Fruit fly (Drosophila melanogaster) whole organism, prepupa: ENCODE results near the gene CG8001.
A peak's percentile ranks its signal among the peaks of the same experiment; 100 is the strongest.

Experiments
- Blimp-1 ChIP-seq: fragments of 200-800 bp; sonication (Bioruptor generic); optimal IDR thresholded peaks from 3 replicates; lab custom pipeline; 2017; ENCODE audit warnings: missing biosample characterization, missing genetic modification characterization, mild to moderate bottlenecking, moderate library complexity, missing genetic modification reagents
- CG10631 ChIP-seq: fragments of 200-800 bp; sonication (Bioruptor generic); optimal IDR thresholded peaks from 2 replicates; lab custom pipeline; 2016; ENCODE audit warnings: missing biosample characterization, missing genetic modification characterization
- CG10669 ChIP-seq: fragments of 200-800 bp; sonication (Bioruptor generic); optimal IDR thresholded peaks from 3 replicates; lab custom pipeline; 2018; ENCODE audit warnings: missing biosample characterization, mild to moderate bottlenecking, missing genetic modification characterization, moderate library complexity
- CG11294 ChIP-seq: fragments of 200-800 bp; sonication (Bioruptor generic); IDR thresholded peaks from 2 replicates; pipeline ENCODE4 v1.3.6; 2022; ENCODE audit warnings: missing biosample characterization, missing genetic modification characterization
- CG11762 ChIP-seq: fragments of 200-800 bp; sonication (Bioruptor generic); optimal IDR thresholded peaks from 3 replicates; lab custom pipeline; 2016; ENCODE audit warnings: missing biosample characterization, missing genetic modification characterization; ENCODE audit not compliant: insufficient read depth
- CG11902 ChIP-seq: fragments of 200-800 bp; sonication (Bioruptor generic); optimal IDR thresholded peaks from 3 replicates; lab custom pipeline; 2016; ENCODE audit warnings: missing biosample characterization, missing genetic modification characterization
- CG15336 ChIP-seq: fragments of 200-800 bp; sonication (Bioruptor generic); IDR thresholded peaks from 2 replicates; pipeline ENCODE4 v1.3.6; 2022; ENCODE audit warnings: missing biosample characterization, missing genetic modification characterization
- CG1621 ChIP-seq: fragments of 200-800 bp; sonication (Bioruptor generic); optimal IDR thresholded peaks from 3 replicates; lab custom pipeline; 2018; ENCODE audit warnings: missing biosample characterization, mild to moderate bottlenecking, missing genetic modification characterization
- CG31627 ChIP-seq: fragments of 200-800 bp; sonication (Bioruptor generic); optimal IDR thresholded peaks from 3 replicates; lab custom pipeline; 2016; ENCODE audit warnings: missing biosample characterization, missing genetic modification characterization
- CG32006 ChIP-seq: fragments of 200-800 bp; sonication (Bioruptor generic); optimal IDR thresholded peaks from 3 replicates; lab custom pipeline; 2017; ENCODE audit warnings: missing biosample characterization, mild to moderate bottlenecking, missing genetic modification characterization
- CG34406 ChIP-seq: fragments of 200-800 bp; sonication (Bioruptor generic); optimal IDR thresholded peaks from 3 replicates; lab custom pipeline; 2016; ENCODE audit warnings: missing biosample characterization, missing genetic modification characterization
- CG3919 ChIP-seq: fragments of 200-800 bp; sonication (Bioruptor generic); optimal IDR thresholded peaks from 3 replicates; lab custom pipeline; 2016; ENCODE audit warnings: missing biosample characterization, missing genetic modification characterization
- CG4318 ChIP-seq: fragments of 200-800 bp; sonication (Bioruptor generic); optimal IDR thresholded peaks from 3 replicates; lab custom pipeline; 2017; ENCODE audit warnings: missing biosample characterization, mild to moderate bottlenecking, missing genetic modification characterization
- CG6276 ChIP-seq: fragments of 200-800 bp; sonication (Bioruptor generic); optimal IDR thresholded peaks from 2 replicates; lab custom pipeline; 2017; ENCODE audit warnings: missing biosample characterization, mild to moderate bottlenecking, missing genetic modification characterization
- CG6792 ChIP-seq: fragments of 200-800 bp; sonication (Bioruptor generic); optimal IDR thresholded peaks from 3 replicates; lab custom pipeline; 2016; ENCODE audit warnings: missing biosample characterization, missing genetic modification characterization
- CG6808 ChIP-seq: fragments of 200-800 bp; sonication (Bioruptor generic); optimal IDR thresholded peaks from 3 replicates; lab custom pipeline; 2017; ENCODE audit warnings: missing biosample characterization, missing genetic modification characterization, mild to moderate bottlenecking, moderate library complexity, missing genetic modification reagents
- CG6854 ChIP-seq: fragments of 200-800 bp; sonication (Bioruptor generic); optimal IDR thresholded peaks from 2 replicates; lab custom pipeline; 2017; ENCODE audit warnings: missing biosample characterization, mild to moderate bottlenecking, missing genetic modification characterization
- CG7368 ChIP-seq: fragments of 200-800 bp; sonication (Bioruptor generic); optimal IDR thresholded peaks from 3 replicates; lab custom pipeline; 2016; ENCODE audit warnings: missing biosample characterization, missing genetic modification characterization
- CG8119 ChIP-seq: fragments of 200-800 bp; sonication (Bioruptor generic); IDR thresholded peaks from 3 replicates; pipeline ENCODE4 v1.3.6; 2022; ENCODE audit warnings: missing biosample characterization, missing genetic modification characterization
- CG9139 ChIP-seq: fragments of 200-800 bp; sonication (Bioruptor generic); optimal IDR thresholded peaks from 3 replicates; lab custom pipeline; 2017; ENCODE audit warnings: missing biosample characterization, mild to moderate bottlenecking, missing genetic modification characterization
- Eip78C ChIP-seq: fragments of 200-800 bp; sonication (Bioruptor generic); peaks from one replicate; lab custom pipeline; 2016; ENCODE audit warnings: missing biosample characterization, missing genetic modification characterization
- Eip93F ChIP-seq: fragments of 200-800 bp; sonication (Bioruptor generic); optimal IDR thresholded peaks from 2 replicates; lab custom pipeline; 2016; ENCODE audit warnings: missing biosample characterization, mild to moderate bottlenecking, missing genetic modification characterization
- Ets21C ChIP-seq: fragments of 200-800 bp; sonication (Bioruptor generic); optimal IDR thresholded peaks from 3 replicates; lab custom pipeline; 2016; ENCODE audit warnings: missing biosample characterization, missing genetic modification characterization
- Hr38 ChIP-seq: sonication (Bioruptor generic); optimal IDR thresholded peaks from 2 replicates; lab custom pipeline; 2016; ENCODE audit warnings: missing biosample characterization, missing genetic modification characterization
- Hr39 ChIP-seq: fragments of 200-800 bp; sonication (Bioruptor generic); optimal IDR thresholded peaks from 2 replicates; lab custom pipeline; 2016; ENCODE audit warnings: missing biosample characterization, missing genetic modification characterization
- Hr4 ChIP-seq: fragments of 200-800 bp; sonication (Bioruptor generic); optimal IDR thresholded peaks from 3 replicates; lab custom pipeline; 2016; ENCODE audit warnings: missing biosample characterization, missing genetic modification characterization
- Met ChIP-seq: fragments of 200-800 bp; sonication (Bioruptor generic); optimal IDR thresholded peaks from 3 replicates; lab custom pipeline; 2016; ENCODE audit warnings: missing biosample characterization, missing genetic modification characterization
- OdsH ChIP-seq: fragments of 200-800 bp; sonication (Bioruptor generic); optimal IDR thresholded peaks from 3 replicates; lab custom pipeline; 2016; ENCODE audit warnings: missing biosample characterization, missing genetic modification characterization
- Smox ChIP-seq: fragments of 200-800 bp; sonication (Bioruptor generic); optimal IDR thresholded peaks from 3 replicates; lab custom pipeline; 2016; ENCODE audit warnings: missing biosample characterization, missing genetic modification characterization
- Sox14 ChIP-seq: fragments of 200-800 bp; sonication (Bioruptor generic); optimal IDR thresholded peaks from 3 replicates; lab custom pipeline; 2016; ENCODE audit warnings: missing biosample characterization, missing genetic modification characterization
- Sox15 ChIP-seq: fragments of 200-800 bp; sonication (Bioruptor generic); optimal IDR thresholded peaks from 3 replicates; lab custom pipeline; 2016; ENCODE audit warnings: missing biosample characterization, missing genetic modification characterization
- achi ChIP-seq: fragments of 200-800 bp; sonication (Bioruptor generic); optimal IDR thresholded peaks from 3 replicates; lab custom pipeline; 2016; ENCODE audit warnings: missing biosample characterization, missing genetic modification characterization
- acj6 ChIP-seq: fragments of 200-800 bp; sonication (Bioruptor generic); optimal IDR thresholded peaks from 3 replicates; lab custom pipeline; 2016; ENCODE audit warnings: missing biosample characterization, missing genetic modification characterization
- cyc ChIP-seq: fragments of 200-800 bp; sonication (Bioruptor generic); optimal IDR thresholded peaks from 3 replicates; lab custom pipeline; 2016; ENCODE audit warnings: missing biosample characterization, missing genetic modification characterization
- dac ChIP-seq: fragments of 200-800 bp; sonication (Bioruptor generic); optimal IDR thresholded peaks from 2 replicates; lab custom pipeline; 2017; ENCODE audit warnings: missing biosample characterization, mild to moderate bottlenecking, missing genetic modification characterization
- esn ChIP-seq: fragments of 200-800 bp; sonication (Bioruptor generic); optimal IDR thresholded peaks from 2 replicates; lab custom pipeline; 2016; ENCODE audit warnings: missing biosample characterization, mild to moderate bottlenecking, missing genetic modification characterization, moderate library complexity
- fd59A ChIP-seq: fragments of 200-800 bp; sonication (Bioruptor generic); optimal IDR thresholded peaks from 2 replicates; lab custom pipeline; 2017; ENCODE audit warnings: missing biosample characterization, mild to moderate bottlenecking, missing genetic modification characterization, missing genetic modification reagents
- fkh ChIP-seq: fragments of 200-800 bp; sonication (Bioruptor generic); optimal IDR thresholded peaks from 3 replicates; lab custom pipeline; 2017; ENCODE audit warnings: missing biosample characterization, mild to moderate bottlenecking, missing genetic modification characterization, moderate library complexity
- lz ChIP-seq: fragments of 200-800 bp; sonication (Bioruptor generic); optimal IDR thresholded peaks from 3 replicates; lab custom pipeline; 2016; ENCODE audit warnings: missing biosample characterization, missing genetic modification characterization
- net ChIP-seq: fragments of 200-800 bp; sonication (Bioruptor generic); optimal IDR thresholded peaks from 3 replicates; lab custom pipeline; 2016; ENCODE audit warnings: missing biosample characterization, missing genetic modification characterization
- pdm3 ChIP-seq: fragments of 200-800 bp; sonication (Bioruptor generic); optimal IDR thresholded peaks from 3 replicates; lab custom pipeline; 2016; ENCODE audit warnings: missing biosample characterization, missing genetic modification characterization
- salr ChIP-seq, 2 experiments: fragments of 200-800 bp; sonication (Bioruptor generic); optimal IDR thresholded peaks; 3 replicates each; lab custom pipeline; 2016 to 2018; ENCODE audit warnings: missing biosample characterization in 2 of 2, missing genetic modification characterization in 2 of 2, mild to moderate bottlenecking in 1 of 2
- ss ChIP-seq, 2 experiments: fragments of 200-800 bp; sonication (Bioruptor generic); optimal IDR thresholded peaks; 2 replicates in 1 of 2; 3 replicates in 1 of 2; lab custom pipeline; 2017 to 2018; ENCODE audit warnings: mild to moderate bottlenecking in 2 of 2, missing biosample characterization in 2 of 2, missing genetic modification characterization in 2 of 2, moderate library complexity in 1 of 2
- svp ChIP-seq: fragments of 200-800 bp; sonication (Bioruptor generic); peaks from one replicate; lab custom pipeline; 2016; ENCODE audit warnings: missing biosample characterization, missing genetic modification characterization
- topi ChIP-seq: fragments of 200-800 bp; sonication (Bioruptor generic); optimal IDR thresholded peaks from 3 replicates; lab custom pipeline; 2016; ENCODE audit warnings: missing biosample characterization, missing genetic modification characterization

The CG8001 gene

DNA sequence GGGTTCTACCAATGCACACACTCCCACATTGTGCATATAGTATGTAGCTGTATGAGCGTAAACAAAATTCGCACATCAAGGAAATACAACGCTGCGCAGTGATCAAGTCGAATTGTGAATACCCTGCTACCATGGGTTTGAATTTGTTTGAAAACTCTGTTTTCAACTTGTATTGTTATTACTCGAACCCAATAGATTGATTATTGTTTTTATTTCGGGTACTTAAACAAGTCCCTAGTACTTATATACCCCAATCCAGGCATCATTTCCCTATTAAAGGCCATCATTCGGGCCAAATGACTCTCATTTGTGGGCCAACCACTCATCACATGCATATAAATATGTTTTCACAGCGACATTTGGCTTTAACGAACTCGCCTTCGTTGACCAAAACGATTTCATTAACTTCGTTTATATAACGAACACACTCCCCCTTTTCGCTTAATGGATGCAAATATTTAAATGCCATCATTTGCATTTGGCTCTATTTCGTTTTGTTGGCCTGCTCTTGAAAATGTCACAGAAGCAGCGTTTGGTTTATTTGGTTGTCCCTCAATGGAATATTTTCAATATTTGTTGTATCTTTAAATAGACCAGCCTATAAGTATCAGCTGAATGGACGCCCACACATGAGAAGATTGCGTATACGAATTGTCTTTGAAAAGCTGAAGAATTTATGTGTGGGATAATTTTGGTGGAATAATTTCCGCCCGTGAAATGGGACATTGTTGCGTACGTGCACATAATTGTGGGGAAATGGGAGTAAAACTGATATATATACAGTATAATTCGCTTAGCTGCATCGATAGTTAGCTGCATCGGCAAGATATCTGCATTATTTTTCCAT is 15.6 kb upstream of the CG8001 start (continued):
- TF ChIP-seq pdm3 (peak; percentile 63), lz (GFP tag; lab: Kevin White, UChicago) (peak; percentile 75), CG6854 (GFP tag; lab: Kevin White, UChicago) (no peak), Ets21C (GFP tag; lab: Kevin White, UChicago) (peak; percentile 56), net (peak; percentile 53), fkh (GFP tag; lab: Kevin White, UChicago) (peak; percentile 14), CG6792 (peak; percentile 44), CG10669 (GFP tag; lab: Kevin White, UChicago) (no peak), CG11902 (GFP tag; lab: Kevin White, UChicago) (no peak), Hr39 (GFP tag; lab: Kevin White, UChicago) (peak; percentile 80), CG9139 (GFP tag; lab: Kevin White, UChicago) (no peak), CG32006 (GFP tag; lab: Kevin White, UChicago) (peak; percentile 63), esn (GFP tag; lab: Kevin White, UChicago) (peak; percentile 74), dac (GFP tag; lab: Kevin White, UChicago) (no peak), Smox (peak; percentile 63), Hr38 (GFP tag; lab: Kevin White, UChicago) (no peak), CG6276 (GFP tag; lab: Kevin White, UChicago) (no peak), fd59A (peak; percentile 40), cyc (GFP tag; lab: Kevin White, UChicago) (no peak), salr (GFP tag; optimal IDR thresholded peaks at IDR 0.05; lab: Kevin White, UChicago) (peak in 1 of 2 experiments; percentile 28), Eip93F (GFP tag; lab: Kevin White, UChicago) (no peak), CG11762 (GFP tag; lab: Kevin White, UChicago) (no peak), Eip78C (GFP tag; lab: Kevin White, UChicago) (peak; percentile 88), CG7368 (no peak), CG1621 (tag; lab: Kevin White, UChicago) (no peak)
- TF ChIP-seq, all 60 proteins: peak for 36

- peak; percentile 15 for TF ChIP-seq Sox15
- peak; percentile 23 for TF ChIP-seq CG10631 (GFP tag; lab: Kevin White, UChicago)
- peak; percentile 45 for TF ChIP-seq CG11294 (GFP tag; lab: Robert Waterston, UW)
- no peak for TF ChIP-seq svp (GFP tag; lab: Kevin White, UChicago)
- no peak for TF ChIP-seq CG6276 (GFP tag; lab: Kevin White, UChicago)
- peak; percentile 30 for TF ChIP-seq Met (GFP tag; lab: Kevin White, UChicago)
- TF ChIP-seq esn (GFP tag; lab: Kevin White, UChicago), result peak; percentile 41
- peak; percentile 38 for TF ChIP-seq OdsH (GFP tag; lab: Kevin White, UChicago)
- peak; percentile 40 for TF ChIP-seq CG4318 (GFP tag; lab: Kevin White, UChicago)
- TF ChIP-seq CG3919 (GFP tag; lab: Kevin White, UChicago), result peak; percentile 15
- TF ChIP-seq CG32006 (GFP tag; lab: Kevin White, UChicago), result peak; percentile 64
- TF ChIP-seq fd59A, result no peak
- TF ChIP-seq CG11762 (GFP tag; lab: Kevin White, UChicago), result no peak
- peak; percentile 48 for TF ChIP-seq Hr4 (GFP tag; lab: Kevin White, UChicago)
- peak; percentile 7 for TF ChIP-seq achi (GFP tag; lab: Kevin White, UChicago)
- TF ChIP-seq lz (GFP tag; lab: Kevin White, UChicago), result peak; percentile 22
- peak; percentile 40; the same call in 1 of the 2 replicates for TF ChIP-seq CG15336
- TF ChIP-seq CG6792, result peak; percentile 38
- TF ChIP-seq CG1621 (tag; lab: Kevin White, UChicago), result no peak
- peak; percentile 3 for TF ChIP-seq dac (GFP tag; lab: Kevin White, UChicago)
- TF ChIP-seq acj6 (GFP tag; lab: Kevin White, UChicago), result peak; percentile 18
- TF ChIP-seq pdm3, result peak; percentile 26
- peak in 1 of 2 experiments; percentile 9 for TF ChIP-seq ss (GFP tag; optimal IDR thresholded peaks at IDR 0.05; lab: Kevin White, UChicago)
- TF ChIP-seq Ets21C (GFP tag; lab: Kevin White, UChicago), result no peak
- peak; percentile 5 for TF ChIP-seq Sox14 (GFP tag; lab: Kevin White, UChicago)
- no peak for TF ChIP-seq CG10669 (GFP tag; lab: Kevin White, UChicago)
- peak; percentile 49 for TF ChIP-seq topi (GFP tag; lab: Kevin White, UChicago)
- peak; percentile 35 for TF ChIP-seq Smox
- TF ChIP-seq Eip78C (GFP tag; lab: Kevin White, UChicago), result peak; percentile 65
- peak; percentile 60 for TF ChIP-seq CG31627 (GFP tag; lab: Kevin White, UChicago)
- peak; percentile 18 for TF ChIP-seq CG34406
- peak; percentile 25 for TF ChIP-seq cyc (GFP tag; lab: Kevin White, UChicago)
- TF ChIP-seq CG8119 (GFP tag; lab: Robert Waterston, UW), result 0 out of 3 replicates have a peak, but pooled peaks have one; percentile 18
- TF ChIP-seq CG11902 (GFP tag; lab: Kevin White, UChicago), result no peak
- no peak for TF ChIP-seq Blimp-1 (GFP tag; lab: Kevin White, UChicago)
- TF ChIP-seq net, result peak; percentile 40
- TF ChIP-seq Hr39 (GFP tag; lab: Kevin White, UChicago), result peak; percentile 48
- no peak for TF ChIP-seq CG6808 (GFP tag; lab: Kevin White, UChicago)
Observed at dm6 chr3L:1741107-1741506, 14.9 kb upstream of the CG8001 start.
